Worm (Caenorhabditis elegans) whole organism, L4 larva: ENCODE measurements around the gene ima-1.
"Not testable (repeated sequence)": the region's sequence is repeated elsewhere in the genome, so short reads cannot be mapped to it uniquely, and the experiment has no call there.

Experiments
- ama-1 ChIP-seq: fragments of 150-350 bp; optimal IDR thresholded peaks from 2 replicates; lab custom pipeline; 2014; ENCODE audit warnings: inconsistent platforms, mixed read lengths
- egl-27 ChIP-seq: sonication (generic microtip); optimal IDR thresholded peaks from 3 replicates; lab custom pipeline; 2017; ENCODE audit warnings: missing biosample characterization, missing genetic modification reagents, missing genetic modification characterization
- nhr-6 ChIP-seq: fragments of 150-350 bp; optimal IDR thresholded peaks from 2 replicates; lab custom pipeline; 2014; ENCODE audit warnings: missing biosample characterization, missing genetic modification characterization

DNA sequence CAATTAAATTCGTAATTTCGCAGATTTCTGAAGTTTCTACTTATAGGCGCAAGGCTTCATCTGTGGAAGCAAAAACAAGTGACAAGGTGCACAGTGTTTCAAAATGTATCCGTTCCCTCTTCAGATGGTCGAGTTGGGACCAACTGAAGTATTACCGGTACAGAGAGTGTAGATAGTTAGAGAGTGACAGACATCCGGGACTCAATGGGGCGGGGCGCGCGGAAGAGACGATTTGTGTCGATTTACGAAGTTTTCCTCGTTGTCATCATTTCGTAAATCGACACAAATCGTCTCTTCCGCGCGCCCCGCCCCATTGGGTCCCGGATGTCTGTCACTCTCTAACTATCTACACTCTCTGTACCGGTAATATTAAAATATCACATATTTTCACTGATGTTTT lies 46.6 kb downstream of the ima-1 start, which contains the start of gene C03E10.3:
- TF ChIP-seq nhr-6 (tag; lab: Kevin White, UChicago); egl-27; ama-1 (lab: Kevin White, UChicago): not testable (repeated sequence)
